Worm (Caenorhabditis elegans) whole organism, L4/young adult: ENCODE data around the gene gldi-7.

Experiments used
- W03F9.2 ChIP-seq: fragments of 150-350 bp; optimal IDR thresholded peaks from 2 replicates; lab custom pipeline; 2014; ENCODE audit warnings: missing biosample characterization, missing genetic modification characterization
- dao-5 ChIP-seq: sonication (generic microtip); optimal IDR thresholded peaks from 2 replicates; lab custom pipeline; 2016; ENCODE audit warnings: missing genotype, missing genetic modification characterization, moderate library complexity, missing compliant biosample characterization
- him-1 ChIP-seq: sonication (generic microtip); optimal IDR thresholded peaks from 2 replicates; lab custom pipeline; 2016; ENCODE audit warnings: missing genotype, missing genetic modification reagents, missing genetic modification characterization, missing compliant biosample characterization

DNA sequence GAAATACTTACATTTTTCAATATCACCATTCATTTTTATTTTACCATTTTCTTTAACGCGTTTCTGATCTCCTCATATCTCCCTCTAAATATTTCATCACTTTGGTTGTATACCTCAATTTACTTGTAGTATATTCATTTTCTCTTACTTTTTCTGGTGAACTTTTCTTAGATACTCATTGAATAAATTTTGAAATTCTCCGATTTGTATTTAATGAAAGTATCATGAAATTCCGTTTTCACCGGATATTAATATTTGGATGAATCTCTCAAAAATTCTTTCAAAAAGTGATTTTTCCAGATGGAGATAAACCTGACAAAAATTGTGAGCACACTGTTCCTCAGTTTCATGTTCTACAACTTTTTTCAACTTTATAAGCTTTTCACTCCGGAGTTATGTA is 12.8 kb downstream of the gldi-7 start, which contains the start of gene T13H5.8:
- TF ChIP-seq him-1 = no peak
- no peak for TF ChIP-seq dao-5 (tag; lab: Kevin White, UChicago)
- no peak for TF ChIP-seq W03F9.2
